Fruit fly (Drosophila melanogaster) whole organism, wandering third instar larva: ENCODE measurements around the gene Nxf3.

Source experiments
- CrebA ChIP-seq: fragments of 200-800 bp; sonication (Bioruptor generic); optimal IDR thresholded peaks from 2 replicates; lab custom pipeline; 2016; ENCODE audit warnings: missing biosample characterization, mild to moderate bottlenecking, missing genetic modification characterization, borderline replicate concordance
- Dfd ChIP-seq: fragments of >200 bp; optimal IDR thresholded peaks from 2 replicates; lab custom pipeline; 2017; ENCODE audit warnings: missing biosample characterization, missing genetic modification characterization
- Dif ChIP-seq: fragments of 200-275, 200-300 bp; sonication (Bioruptor generic); optimal IDR thresholded peaks from 2 replicates; lab custom pipeline; 2018; ENCODE audit warnings: missing biosample characterization, missing genetic modification characterization; ENCODE audit not compliant: partially characterized antibody
- Hnf4 ChIP-seq: fragments of 200-800 bp; sonication (Bioruptor generic); optimal IDR thresholded peaks from 2 replicates; lab custom pipeline; 2016; ENCODE audit warnings: missing biosample characterization, mild to moderate bottlenecking, missing genetic modification characterization
- Hr78 ChIP-seq: fragments of >200 bp; optimal IDR thresholded peaks from 2 replicates; lab custom pipeline; 2017; ENCODE audit warnings: missing biosample characterization, missing genetic modification characterization
- Hr83 ChIP-seq: fragments of 200-300 bp; sonication (Bioruptor generic); optimal IDR thresholded peaks from 2 replicates; lab custom pipeline; 2016; ENCODE audit warnings: missing biosample characterization, mild to moderate bottlenecking, missing genetic modification characterization, moderate library complexity; ENCODE audit not compliant: poor library complexity, severe bottlenecking
- Jra ChIP-seq: sonication (Bioruptor generic); optimal IDR thresholded peaks from 2 replicates; lab custom pipeline; 2016; ENCODE audit warnings: missing biosample characterization, missing genetic modification characterization
- Myc ChIP-seq: fragments of >200 bp; optimal IDR thresholded peaks from 2 replicates; lab custom pipeline; 2017
- N ChIP-seq: fragments of >200 bp; optimal IDR thresholded peaks from 2 replicates; lab custom pipeline; 2018; ENCODE audit warnings: missing biosample characterization, missing external identifiers, missing genetic modification characterization
- OdsH ChIP-seq: fragments of 200-800 bp; sonication (Bioruptor generic); optimal IDR thresholded peaks from 2 replicates; lab custom pipeline; 2016; ENCODE audit warnings: missing biosample characterization, mild to moderate bottlenecking, missing genetic modification characterization
- Rel ChIP-seq, 2 experiments: fragments of 200-800 bp; sonication (Bioruptor generic) in 1 of 2; optimal IDR thresholded peaks; 2 replicates in 1 of 2; 3 replicates in 1 of 2; lab custom pipeline; 2016 to 2019; ENCODE audit warnings: mild to moderate bottlenecking in 2 of 2, missing biosample characterization in 2 of 2, missing genetic modification characterization in 2 of 2, moderate library complexity in 1 of 2
- Sp1 ChIP-seq: fragments of 200-800 bp; sonication (Bioruptor generic); optimal IDR thresholded peaks from 3 replicates; lab custom pipeline; 2019; ENCODE audit warnings: missing biosample characterization, mild to moderate bottlenecking, missing genetic modification characterization, moderate library complexity
- br ChIP-seq: fragments of 200-800 bp; sonication (Bioruptor generic); optimal IDR thresholded peaks from 2 replicates; lab custom pipeline; 2016; ENCODE audit warnings: missing biosample characterization, missing genetic modification characterization
- dmrt93B ChIP-seq: fragments of 200-800 bp; sonication (Bioruptor generic); optimal IDR thresholded peaks from 2 replicates; lab custom pipeline; 2018; ENCODE audit warnings: missing biosample characterization, mild to moderate bottlenecking, missing genetic modification characterization
- dsf ChIP-seq: sonication (Bioruptor generic); optimal IDR thresholded peaks from 2 replicates; lab custom pipeline; 2016; ENCODE audit warnings: missing biosample characterization, missing genetic modification characterization, borderline replicate concordance
- ey ChIP-seq: fragments of 200-800 bp; sonication (Bioruptor generic); optimal IDR thresholded peaks from 2 replicates; lab custom pipeline; 2016; ENCODE audit warnings: missing biosample characterization, missing genetic modification characterization
- foxo ChIP-seq, 2 experiments: fragments of 200-800 bp; sonication (Bioruptor generic); optimal IDR thresholded peaks; 2 replicates in 1 of 2; 3 replicates in 1 of 2; lab custom pipeline; 2016 to 2017; ENCODE audit warnings: missing biosample characterization in 2 of 2, missing genetic modification characterization in 2 of 2
- h ChIP-seq: fragments of 200-800 bp; sonication (Bioruptor generic); optimal IDR thresholded peaks from 3 replicates; lab custom pipeline; 2016; ENCODE audit warnings: missing biosample characterization, mild to moderate bottlenecking, missing genetic modification characterization
- lola ChIP-seq: fragments of >200 bp; optimal IDR thresholded peaks from 2 replicates; lab custom pipeline; 2017; ENCODE audit warnings: missing biosample characterization, missing genetic modification characterization
- pan ChIP-seq: fragments of >200 bp; optimal IDR thresholded peaks from 2 replicates; lab custom pipeline; 2017
- rgr ChIP-seq: fragments of 200-800 bp; sonication (Bioruptor generic); optimal IDR thresholded peaks from 3 replicates; lab custom pipeline; 2016; ENCODE audit warnings: missing biosample characterization, mild to moderate bottlenecking, missing genetic modification characterization
- sage ChIP-seq: fragments of 200-800 bp; sonication (Bioruptor generic); optimal IDR thresholded peaks from 2 replicates; lab custom pipeline; 2016; ENCODE audit warnings: missing biosample characterization, mild to moderate bottlenecking, missing genetic modification characterization
- sv ChIP-seq: fragments of 200-800 bp; sonication (Bioruptor generic); optimal IDR thresholded peaks from 3 replicates; lab custom pipeline; 2016; ENCODE audit warnings: missing biosample characterization, missing genetic modification characterization

Gene Nxf3

dm6 chr3L:13957789-13958188, 7.2 kb upstream of the Nxf3 start:
- TF ChIP-seq Hr83 (GFP tag; lab: Kevin White, UChicago) (no peak), h (GFP tag; lab: Kevin White, UChicago) (no peak)

dm6 chr3L:13965502-13965843, 470 bp downstream of the Nxf3 start:
- TF ChIP-seq Jra (no peak), rgr (no peak), N (GFP tag; lab: Kevin White, UChicago) (no peak), Hnf4 (no peak), br (GFP tag; lab: Kevin White, UChicago) (no peak)

dm6 chr3L:13973377-13974111, 8.5 kb downstream of the Nxf3 start, which contains the start of the genes CG13738 and Hsc70-1:
Gene CG13738 (minus strand): TSS chr3L:13973477.
Gene Hsc70-1 (plus strand): TSS chr3L:13974061.
- TF ChIP-seq foxo (GFP tag; optimal IDR thresholded peaks at IDR 0.05; lab: Kevin White, UChicago): no peak
- no peak for TF ChIP-seq dmrt93B (GFP tag; lab: Kevin White, UChicago)
- no peak for TF ChIP-seq br (GFP tag; lab: Kevin White, UChicago)
- TF ChIP-seq sage (GFP tag; lab: Kevin White, UChicago): no peak
- no peak for TF ChIP-seq Hr78 (GFP tag; lab: Kevin White, UChicago)
- TF ChIP-seq Hr83 (GFP tag; lab: Kevin White, UChicago): no peak
- no peak for TF ChIP-seq Hnf4
- TF ChIP-seq lola: no peak
- no peak for TF ChIP-seq Sp1 (GFP tag; lab: Kevin White, UChicago)
- TF ChIP-seq pan: no peak
- no peak for TF ChIP-seq sv (GFP tag; lab: Kevin White, UChicago)
- TF ChIP-seq OdsH (GFP tag; lab: Kevin White, UChicago): no peak
- TF ChIP-seq, all 38 proteins: peak for 0

dm6 chr3L:13982516-13982915, 17.5 kb downstream of the Nxf3 start:
- peak; percentile 99 for TF ChIP-seq Dfd (GFP tag; lab: Kevin White, UChicago)
- no peak for TF ChIP-seq Hr78 (GFP tag; lab: Kevin White, UChicago)

- TF ChIP-seq CrebA (GFP tag; lab: Kevin White, UChicago): no peak
- TF ChIP-seq Dfd (GFP tag; lab: Kevin White, UChicago): no peak
- TF ChIP-seq lola: no peak
Observed at dm6 chr3L:13986330-13986729, 21.3 kb downstream of the Nxf3 start, which contains the start of gene CG17362. Gene CG17362 (plus strand): TSS chr3L:13986620.

- TF ChIP-seq Myc (lab: Kevin White, UChicago) (no peak), ey (GFP tag; lab: Kevin White, UChicago) (no peak), lola (no peak), Hr83 (GFP tag; lab: Kevin White, UChicago) (no peak), pan (no peak), h (GFP tag; lab: Kevin White, UChicago) (no peak), br (GFP tag; lab: Kevin White, UChicago) (no peak)
Observed at dm6 chr3L:13987578-13987977, 22.6 kb downstream of the Nxf3 start, which contains the start of gene CG9040. Gene CG9040 (plus strand): TSS chr3L:13987878.

- no peak for TF ChIP-seq Dfd (GFP tag; lab: Kevin White, UChicago)
- peak; percentile 26 for TF ChIP-seq Dif (GFP tag; lab: Kevin White, UChicago)
- TF ChIP-seq, all 38 proteins: peak for 1
Observed at dm6 chr3L:13991314-13991713, 26.3 kb downstream of the Nxf3 start.

dm6 chr3L:13993233-13993741, 28.3 kb downstream of the Nxf3 start, which contains the start of gene CG17364:
Gene CG17364 (minus strand): TSS chr3L:13993400.
- no peak for TF ChIP-seq N (GFP tag; lab: Kevin White, UChicago)
- no peak for TF ChIP-seq Hnf4
- no peak for TF ChIP-seq Dif (GFP tag; lab: Kevin White, UChicago)
- TF ChIP-seq sage (GFP tag; lab: Kevin White, UChicago): no peak
- no peak for TF ChIP-seq dsf (GFP tag; lab: Kevin White, UChicago)
- TF ChIP-seq CrebA (GFP tag; lab: Kevin White, UChicago): no peak
- TF ChIP-seq Dfd (GFP tag; lab: Kevin White, UChicago): no peak
- no peak for TF ChIP-seq OdsH (GFP tag; lab: Kevin White, UChicago)
- TF ChIP-seq Rel (GFP tag; optimal IDR thresholded peaks at IDR 0.05; lab: Kevin White, UChicago): no peak
- no peak for TF ChIP-seq Rel (tag; optimal IDR thresholded peaks at IDR 0.05; lab: Kevin White, UChicago)
